Worm (Caenorhabditis elegans) whole organism, L4/young adult: ENCODE measurements around the gene H20J04.1.

Experiments used
- dao-5 ChIP-seq: sonication (generic microtip); optimal IDR thresholded peaks from 2 replicates; lab custom pipeline; 2016; ENCODE audit warnings: missing genotype, missing genetic modification characterization, moderate library complexity, missing compliant biosample characterization
- him-1 ChIP-seq: sonication (generic microtip); optimal IDR thresholded peaks from 2 replicates; lab custom pipeline; 2016; ENCODE audit warnings: missing genotype, missing genetic modification reagents, missing genetic modification characterization, missing compliant biosample characterization

- no peak for TF ChIP-seq dao-5 (tag; lab: Kevin White, UChicago)
- TF ChIP-seq him-1 (tag; lab: Kevin White, UChicago), result no peak
Measured at ce11 chrII:4369715-4370114, 14.3 kb downstream of the H20J04.1 start.
